Fruit fly (Drosophila melanogaster) S2 (cell line): ENCODE data around the gene RecQ5.

Experiments
- CG8478 ChIP-seq: fragments of >200 bp; optimal IDR thresholded peaks from 2 replicates; lab custom pipeline; 2018
- CTCF ChIP-seq, 2 experiments: fragments of >200 bp; optimal IDR thresholded peaks; 2 replicates each; lab custom pipeline; 2018

- TF ChIP-seq CG8478: no peak
- no peak for TF ChIP-seq CTCF (optimal IDR thresholded peaks at IDR 0.05; lab: Kevin White, UChicago)
These were observed 49.1 kb downstream of the RecQ5 start for dm6 chr3L:14582736-14583135.
